Fruit fly (Drosophila melanogaster) whole organism, embryonic: ENCODE data around the gene Cyt-c1L.

Experiments
- ATbp ChIP-seq: fragments of 200-800 bp; sonication (Bioruptor generic); optimal IDR thresholded peaks from 2 replicates; lab custom pipeline; 2017; ENCODE audit warnings: missing biosample characterization, mild to moderate bottlenecking, missing genetic modification characterization, missing genetic modification reagents
- Adf1 ChIP-seq: fragments of 200-800 bp; sonication (Bioruptor generic); IDR thresholded peaks from 2 replicates; pipeline ENCODE4 v1.3.6; 2022; ENCODE audit warnings: missing biosample characterization, missing genetic modification characterization
- Atf6 ChIP-seq: fragments of 200-800 bp; sonication (Bioruptor generic); IDR thresholded peaks from 2 replicates; pipeline ENCODE4 v1.3.6; 2022; ENCODE audit warnings: missing biosample characterization, missing genetic modification characterization
- BEAF-32 ChIP-seq: fragments of 200-800 bp; sonication (Bioruptor generic); optimal IDR thresholded peaks from 3 replicates; lab custom pipeline; 2017; ENCODE audit warnings: missing biosample characterization, missing genetic modification characterization, mild to moderate bottlenecking, moderate library complexity, missing genetic modification reagents
- Blimp-1 ChIP-seq: fragments of 200-800 bp; sonication (Bioruptor generic); optimal IDR thresholded peaks from 3 replicates; lab custom pipeline; 2018; ENCODE audit warnings: missing biosample characterization, missing genetic modification characterization, mild to moderate bottlenecking, moderate library complexity, missing genetic modification reagents
- CG10959 ChIP-seq: fragments of 200-800 bp; sonication (Bioruptor generic); IDR thresholded peaks from 2 replicates; pipeline ENCODE4 v1.3.6; 2022; ENCODE audit warnings: missing biosample characterization, missing genetic modification characterization
- CG12236 ChIP-seq: fragments of 200-800 bp; sonication (Bioruptor generic); optimal IDR thresholded peaks from 2 replicates; lab custom pipeline; 2016; ENCODE audit warnings: missing biosample characterization, missing genetic modification characterization
- CG12659 ChIP-seq: fragments of 200-800 bp; sonication (Bioruptor generic); optimal IDR thresholded peaks from 3 replicates; lab custom pipeline; 2017; ENCODE audit warnings: mild to moderate bottlenecking, missing biosample characterization, missing genetic modification reagents, missing genetic modification characterization
- CG13287 ChIP-seq: fragments of 200-800 bp; sonication (Bioruptor generic); IDR thresholded peaks from 2 replicates; pipeline ENCODE4 v1.3.6; 2022; ENCODE audit warnings: missing biosample characterization, missing genetic modification characterization; ENCODE audit not compliant: partially characterized antibody
- CG13296 ChIP-seq: fragments of 200-800 bp; sonication (Bioruptor generic); optimal IDR thresholded peaks from 3 replicates; lab custom pipeline; 2018; ENCODE audit warnings: missing biosample characterization, mild to moderate bottlenecking, missing genetic modification characterization
- CG1603 ChIP-seq: fragments of 200-800 bp; sonication (Bioruptor generic); optimal IDR thresholded peaks from 2 replicates; lab custom pipeline; 2019; ENCODE audit warnings: missing biosample characterization, mild to moderate bottlenecking, missing genetic modification characterization, moderate library complexity
- CG18262 ChIP-seq: fragments of 200-800 bp; optimal IDR thresholded peaks from 3 replicates; lab custom pipeline; 2019; ENCODE audit warnings: missing biosample characterization, mild to moderate bottlenecking, missing genetic modification characterization, moderate library complexity
- CG3065 ChIP-seq: fragments of 200-800 bp; sonication (Bioruptor generic); optimal IDR thresholded peaks from 2 replicates; lab custom pipeline; 2016; ENCODE audit warnings: missing biosample characterization, missing genetic modification characterization
- CG4282 ChIP-seq: fragments of 200-800 bp; sonication (Bioruptor generic); optimal IDR thresholded peaks from 2 replicates; lab custom pipeline; 2016; ENCODE audit warnings: missing biosample characterization, missing genetic modification characterization
- CG4820 ChIP-seq: fragments of 200-800 bp; sonication (Bioruptor generic); optimal IDR thresholded peaks from 3 replicates; lab custom pipeline; 2016; ENCODE audit warnings: missing biosample characterization, missing genetic modification characterization
- CG6813 ChIP-seq: fragments of 200-800 bp; sonication (Bioruptor generic); optimal IDR thresholded peaks from 2 replicates; lab custom pipeline; 2017; ENCODE audit warnings: missing biosample characterization, missing genetic modification characterization, mild to moderate bottlenecking, moderate library complexity, missing genetic modification reagents
- CG7963 ChIP-seq: fragments of 200-800 bp; sonication (Bioruptor generic); IDR thresholded peaks from 3 replicates; pipeline ENCODE4 v1.3.6; 2022; ENCODE audit warnings: missing biosample characterization, missing genetic modification characterization; ENCODE audit not compliant: partially characterized antibody
- CG7987 ChIP-seq: fragments of 200-800 bp; sonication (Bioruptor generic); optimal IDR thresholded peaks from 2 replicates; lab custom pipeline; 2018; ENCODE audit warnings: missing biosample characterization, mild to moderate bottlenecking, missing genetic modification characterization, moderate library complexity
- CG8359 ChIP-seq: fragments of 200-800 bp; sonication (Bioruptor generic); optimal IDR thresholded peaks from 2 replicates; lab custom pipeline; 2017; ENCODE audit warnings: missing biosample characterization, mild to moderate bottlenecking, missing genetic modification characterization, borderline replicate concordance
- CG9727 ChIP-seq: fragments of 200-800 bp; sonication (Bioruptor generic); optimal IDR thresholded peaks from 3 replicates; lab custom pipeline; 2017; ENCODE audit warnings: missing biosample characterization, mild to moderate bottlenecking, missing genetic modification characterization
- CrebB ChIP-seq: fragments of 200-800 bp; sonication (Bioruptor generic); optimal IDR thresholded peaks from 3 replicates; lab custom pipeline; 2018; ENCODE audit warnings: missing biosample characterization, mild to moderate bottlenecking, missing genetic modification characterization
- Dad ChIP-seq: fragments of 200-800 bp; sonication (Bioruptor generic); optimal IDR thresholded peaks from 3 replicates; lab custom pipeline; 2016; ENCODE audit warnings: missing biosample characterization, missing genetic modification characterization
- Deaf1 ChIP-seq: fragments of 200-800 bp; optimal IDR thresholded peaks from 3 replicates; lab custom pipeline; 2019; ENCODE audit warnings: missing biosample characterization, mild to moderate bottlenecking, missing genetic modification characterization, moderate library complexity
- Hr78 ChIP-seq, 2 experiments: fragments of 200-800 bp in 1 of 2; fragments of >200 bp in 1 of 2; sonication (Bioruptor generic) in 1 of 2; optimal IDR thresholded peaks; 2 replicates each; lab custom pipeline; 2017 to 2019; ENCODE audit warnings: missing biosample characterization in 2 of 2, missing genetic modification characterization in 2 of 2, mild to moderate bottlenecking in 1 of 2, moderate library complexity in 1 of 2
- Sry-δ ChIP-seq: fragments of 200-800 bp; sonication (Bioruptor generic); optimal IDR thresholded peaks from 2 replicates; lab custom pipeline; 2016; ENCODE audit warnings: missing biosample characterization, missing genetic modification characterization
- Usf ChIP-seq: fragments of 200-800 bp; sonication (Bioruptor generic); optimal IDR thresholded peaks from 2 replicates; lab custom pipeline; 2017; ENCODE audit warnings: missing genotype, missing biosample characterization, missing genetic modification characterization
- al ChIP-seq: fragments of 200-800 bp; sonication (Bioruptor generic); IDR thresholded peaks from 2 replicates; pipeline ENCODE4 v1.3.6; 2022; ENCODE audit warnings: missing biosample characterization, missing genetic modification characterization
- bsh ChIP-seq, 2 experiments: fragments of 200-800 bp; sonication (Bioruptor generic); optimal IDR thresholded peaks; 2 replicates each; lab custom pipeline; 2017 to 2018; ENCODE audit warnings: mild to moderate bottlenecking in 2 of 2, missing biosample characterization in 2 of 2, missing genetic modification characterization in 2 of 2, moderate library complexity in 1 of 2
- cad ChIP-seq: fragments of >200 bp; optimal IDR thresholded peaks from 2 replicates; lab custom pipeline; 2017; ENCODE audit warnings: missing biosample characterization, missing genetic modification characterization
- chif ChIP-seq, 2 experiments: fragments of 200-800 bp; sonication (Bioruptor generic); optimal IDR thresholded peaks; 3 replicates each; lab custom pipeline; 2016; ENCODE audit warnings: missing biosample characterization in 2 of 2, missing genetic modification characterization in 2 of 2
- ci ChIP-seq: fragments of 200-800 bp; sonication (Bioruptor generic); IDR thresholded peaks from 3 replicates; pipeline ENCODE4 v1.3.6; 2022; ENCODE audit warnings: missing biosample characterization, missing genetic modification characterization
- corto ChIP-seq: fragments of 200-800 bp; sonication (Bioruptor generic); optimal IDR thresholded peaks from 2 replicates; lab custom pipeline; 2016; ENCODE audit warnings: missing biosample characterization, mild to moderate bottlenecking, missing genetic modification characterization, moderate library complexity
- crol ChIP-seq: fragments of 200-800 bp; sonication (Bioruptor generic); IDR thresholded peaks from 2 replicates; pipeline ENCODE4 v1.3.6; 2022; ENCODE audit warnings: missing biosample characterization, missing genetic modification characterization
- crp ChIP-seq, 2 experiments: fragments of 200-800 bp; sonication (Bioruptor generic); optimal IDR thresholded peaks; 2 replicates in 1 of 2; 3 replicates in 1 of 2; lab custom pipeline; 2017; ENCODE audit warnings: missing biosample characterization in 2 of 2, missing genetic modification characterization in 2 of 2, mild to moderate bottlenecking in 1 of 2, moderate library complexity in 1 of 2
- danr ChIP-seq: fragments of 200-800 bp; sonication (Bioruptor generic); IDR thresholded peaks from 2 replicates; pipeline ENCODE4 v1.3.6; 2022; ENCODE audit warnings: missing biosample characterization, missing genetic modification characterization
- exex ChIP-seq: fragments of 200-800 bp; sonication (Bioruptor generic); optimal IDR thresholded peaks from 4 replicates; lab custom pipeline; 2018; ENCODE audit warnings: missing biosample characterization, mild to moderate bottlenecking, missing genetic modification characterization, moderate library complexity
- gce ChIP-seq: fragments of 200-800 bp; sonication (Bioruptor generic); IDR thresholded peaks from 3 replicates; pipeline ENCODE4 v1.3.6; 2022; ENCODE audit warnings: missing biosample characterization, missing genetic modification characterization
- gcm ChIP-seq: fragments of 200-800 bp; sonication (Bioruptor generic); optimal IDR thresholded peaks from 2 replicates; lab custom pipeline; 2019; ENCODE audit warnings: missing biosample characterization, mild to moderate bottlenecking, missing genetic modification characterization, moderate library complexity
- lab ChIP-seq: fragments of 200-800 bp; sonication (Bioruptor generic); optimal IDR thresholded peaks from 3 replicates; lab custom pipeline; 2017; ENCODE audit warnings: missing biosample characterization, missing genetic modification characterization, mild to moderate bottlenecking, moderate library complexity, missing genetic modification reagents
- oc ChIP-seq: fragments of 200-800 bp; sonication (Bioruptor generic); optimal IDR thresholded peaks from 2 replicates; lab custom pipeline; 2018; ENCODE audit warnings: missing biosample characterization, mild to moderate bottlenecking, missing genetic modification characterization, moderate library complexity
- rib ChIP-seq: fragments of 200-800 bp; sonication (Bioruptor generic); IDR thresholded peaks from 2 replicates; pipeline ENCODE4 v1.3.6; 2022; ENCODE audit warnings: missing biosample characterization, missing genetic modification characterization
- sc ChIP-seq, 3 experiments: fragments of >200 bp in 2 of 3; fragments of 200-800 bp in 1 of 3; sonication (Bioruptor generic) in 1 of 3; optimal IDR thresholded peaks; 2 replicates in 2 of 3; 3 replicates in 1 of 3; lab custom pipeline; 2017; ENCODE audit warnings: mild to moderate bottlenecking in 1 of 3, missing biosample characterization in 1 of 3, missing genetic modification characterization in 1 of 3, missing genetic modification reagents in 1 of 3
- sens ChIP-seq: fragments of 200-800 bp; sonication (Bioruptor generic); peaks from one replicate; lab custom pipeline; 2016; ENCODE audit warnings: missing biosample characterization, missing genetic modification characterization
- sima ChIP-seq: fragments of 200-800 bp; sonication (Bioruptor generic); optimal IDR thresholded peaks from 2 replicates; lab custom pipeline; 2016; ENCODE audit warnings: missing biosample characterization, missing genetic modification characterization
- sob ChIP-seq: fragments of 200-800 bp; sonication (Bioruptor generic); IDR thresholded peaks from 2 replicates; pipeline ENCODE4 v1.3.6; 2022; ENCODE audit warnings: missing biosample characterization, missing genetic modification characterization
- ssp ChIP-seq: fragments of 200-800 bp; sonication (Bioruptor generic); IDR thresholded peaks from 2 replicates; pipeline ENCODE4 v1.3.6; 2022; ENCODE audit warnings: missing biosample characterization, missing genetic modification characterization
- ttk ChIP-seq: fragments of 200-800 bp; sonication (Bioruptor generic); IDR thresholded peaks from 2 replicates; pipeline ENCODE4 v2.1.2; 2022; ENCODE audit warnings: missing biosample characterization, missing genetic modification characterization
- unpg ChIP-seq: fragments of 200-800 bp; sonication (Bioruptor generic); optimal IDR thresholded peaks from 3 replicates; lab custom pipeline; 2018; ENCODE audit warnings: missing biosample characterization, mild to moderate bottlenecking, missing genetic modification characterization, moderate library complexity
- zf30C ChIP-seq: fragments of 200-800 bp; sonication (Bioruptor generic); optimal IDR thresholded peaks from 3 replicates; lab custom pipeline; 2018; ENCODE audit warnings: missing biosample characterization, mild to moderate bottlenecking, missing genetic modification characterization

Gene Cyt-c1L

dm6 chr3R:29153197-29153644 lies 50.7 kb downstream of the Cyt-c1L start, which contains the start of the genes Slbp and Rpn2 (continued):
- TF ChIP-seq CG4820 (GFP tag; lab: Kevin White, UChicago) (peak; percentile 10), CG12659 (peak; percentile 82), sens (peak; percentile 85), sc (optimal IDR thresholded peaks at IDR 0.05; lab: Kevin White, UChicago) (no peak), sc (GFP tag; optimal IDR thresholded peaks at IDR 0.05; lab: Kevin White, UChicago) (no peak), ci (0 out of 3 replicates have a peak, but pooled peaks have one; percentile 52), CG3065 (GFP tag; lab: Kevin White, UChicago) (no peak), Adf1 (GFP tag; lab: Robert Waterston, UW) (no peak), Deaf1 (tag; lab: Kevin White, UChicago) (peak; percentile 36), al (no peak), CG6813 (no peak), chif (GFP tag; optimal IDR thresholded peaks at IDR 0.05; lab: Kevin White, UChicago) (peak; percentile 20 to 36), CG18262 (peak; percentile 31), ssp (peak; percentile 34; the same call in 1 of the 2 replicates), gce (GFP tag; lab: Robert Waterston, UW) (no peak), BEAF-32 (GFP tag; lab: Kevin White, UChicago) (peak; percentile 97), Hr78 (GFP tag; optimal IDR thresholded peaks at IDR 0.05; lab: Kevin White, UChicago) (no peak), CG7987 (GFP tag; lab: Kevin White, UChicago) (no peak), exex (tag; lab: Kevin White, UChicago) (peak; percentile 30), CG8359 (peak; percentile 66), CG9727 (GFP tag; lab: Kevin White, UChicago) (peak; percentile 45), CG12236 (GFP tag; lab: Kevin White, UChicago) (peak; percentile 10), Atf6 (no peak), Sry-δ (GFP tag; lab: Kevin White, UChicago) (peak; percentile 87), corto (GFP tag; lab: Kevin White, UChicago) (no peak), CG13287 (GFP tag; lab: Robert Waterston, UW) (peak; percentile 98), CG13296 (GFP tag; lab: Kevin White, UChicago) (peak; percentile 15), Dad (peak; percentile 48), danr (GFP tag; lab: Robert Waterston, UW) (no peak), lab (GFP tag; lab: Kevin White, UChicago) (peak; percentile 55), unpg (GFP tag; lab: Kevin White, UChicago) (peak; percentile 39), rib (GFP tag; lab: Robert Waterston, UW) (no peak), ttk (no peak), crp (GFP tag; optimal IDR thresholded peaks at IDR 0.05; lab: Kevin White, UChicago) (peak in 1 of 2 experiments; percentile 35), gcm (GFP tag; lab: Kevin White, UChicago) (no peak), oc (no peak), CG4282 (no peak), bsh (GFP tag; optimal IDR thresholded peaks at IDR 0.05; lab: Kevin White, UChicago) (no peak), zf30C (GFP tag; lab: Kevin White, UChicago) (no peak), crol (no peak), ATbp (GFP tag; lab: Kevin White, UChicago) (no peak), sob (GFP tag; lab: Robert Waterston, UW) (peak; percentile 62), Usf (GFP tag; lab: Kevin White, UChicago) (no peak), CG1603 (tag; lab: Kevin White, UChicago) (peak; percentile 86), CrebB (no peak), cad (no peak), sima (GFP tag; lab: Kevin White, UChicago) (no peak), Blimp-1 (no peak), CG10959 (GFP tag; lab: Robert Waterston, UW) (no peak), CG7963 (GFP tag; lab: Robert Waterston, UW) (peak; percentile 80)
